Worm (Caenorhabditis elegans) whole organism, L4 larva: ENCODE measurements around the gene rps-30.
A peak's percentile ranks its signal among the peaks of the same experiment; 100 is the strongest.

ENCODE experiments used
- D1046.2 ChIP-seq: fragments of 200-800 bp; sonication (Bioruptor generic); IDR thresholded peaks from 2 replicates; pipeline ENCODE4 v1.3.6; 2022; ENCODE audit warnings: missing genetic modification characterization, missing compliant biosample characterization
- F10B5.3 ChIP-seq: sonication (generic microtip); optimal IDR thresholded peaks from 2 replicates; lab custom pipeline; 2016; ENCODE audit warnings: mild to moderate bottlenecking, missing genetic modification characterization, missing compliant biosample characterization
- F26F4.8 ChIP-seq: fragments of 200-800 bp; sonication (Bioruptor generic); conservative IDR thresholded peaks from 2 replicates; pipeline ENCODE4 v1.3.6; 2022; ENCODE audit warnings: missing genetic modification characterization, missing compliant biosample characterization
- F37D6.2 ChIP-seq: sonication (generic microtip); optimal IDR thresholded peaks from 2 replicates; lab custom pipeline; 2016; ENCODE audit warnings: mild to moderate bottlenecking, missing genetic modification characterization, missing compliant biosample characterization
- F49E8.2 ChIP-seq: sonication (generic microtip); optimal IDR thresholded peaks from 2 replicates; lab custom pipeline; 2016; ENCODE audit warnings: missing compliant biosample characterization, mild to moderate bottlenecking, missing genetic modification characterization, borderline replicate concordance
- R02D3.7 ChIP-seq: fragments of 150-350 bp; sonication (generic microtip); optimal IDR thresholded peaks from 3 replicates; lab custom pipeline; 2014; ENCODE audit warnings: missing biosample characterization, missing genetic modification characterization
- Y105C5A.15 ChIP-seq: fragments of 200-800 bp; sonication (Bioruptor generic); IDR thresholded peaks from 2 replicates; pipeline ENCODE4 v1.3.6; 2022; ENCODE audit warnings: missing genetic modification characterization, missing compliant biosample characterization
- Y75B8A.6 ChIP-seq: fragments of 200-800 bp; sonication (Bioruptor generic); IDR thresholded peaks from 2 replicates; pipeline ENCODE4 v1.3.6; 2022; ENCODE audit warnings: missing genetic modification reagents, missing genetic modification characterization, missing compliant biosample characterization
- aha-1 ChIP-seq: fragments of 150-350 bp; peaks from one replicate; lab custom pipeline; 2014; ENCODE audit warnings: missing biosample characterization, missing genetic modification characterization
- ama-1 ChIP-seq: fragments of 150-350 bp; optimal IDR thresholded peaks from 2 replicates; lab custom pipeline; 2014; ENCODE audit warnings: inconsistent platforms, mixed read lengths
- arid-1 ChIP-seq: fragments of 200-800 bp; sonication (Bioruptor generic); conservative IDR thresholded peaks from 2 replicates; pipeline ENCODE4 v1.3.6; 2022; ENCODE audit warnings: missing genetic modification reagents, missing genetic modification characterization, missing compliant biosample characterization
- ceh-20 ChIP-seq: fragments of 200-800 bp; sonication (Bioruptor generic); IDR thresholded peaks from 2 replicates; pipeline ENCODE4 v1.3.6; 2022; ENCODE audit warnings: missing genetic modification reagents, missing genetic modification characterization, missing compliant biosample characterization
- ceh-28 ChIP-seq: fragments of 150-350 bp; optimal IDR thresholded peaks from 2 replicates; lab custom pipeline; 2014; ENCODE audit warnings: missing biosample characterization, missing genetic modification reagents, missing genetic modification characterization
- ceh-32 ChIP-seq: sonication (generic microtip); optimal IDR thresholded peaks from 2 replicates; lab custom pipeline; 2016; ENCODE audit warnings: mild to moderate bottlenecking, missing genetic modification characterization, missing compliant biosample characterization; ENCODE audit not compliant: poor library complexity
- ceh-44 ChIP-seq: fragments of 200-800 bp; sonication (Bioruptor generic); IDR thresholded peaks from 2 replicates; pipeline ENCODE4 v1.3.6; 2022; ENCODE audit warnings: missing genetic modification reagents, missing genetic modification characterization, missing compliant biosample characterization
- cey-2 ChIP-seq: sonication (generic microtip); optimal IDR thresholded peaks from 3 replicates; lab custom pipeline; 2017; ENCODE audit warnings: missing genetic modification characterization, mild to moderate bottlenecking, missing compliant biosample characterization, antibody characterized with exemption, borderline replicate concordance; ENCODE audit not compliant: insufficient read depth
- daf-8 ChIP-seq: fragments of 200-800 bp; sonication (Bioruptor generic); IDR thresholded peaks from 2 replicates; pipeline ENCODE4 v1.3.6; 2022; ENCODE audit warnings: missing genetic modification characterization, missing compliant biosample characterization
- dmd-8 ChIP-seq: fragments of 200-800 bp; sonication (Bioruptor generic); IDR thresholded peaks from 2 replicates; pipeline ENCODE4 v1.3.6; 2022; ENCODE audit warnings: missing genetic modification characterization, missing compliant biosample characterization
- duxl-1 ChIP-seq: sonication (generic microtip); optimal IDR thresholded peaks from 2 replicates; lab custom pipeline; 2016; ENCODE audit warnings: mild to moderate bottlenecking, missing genetic modification characterization, moderate library complexity, missing compliant biosample characterization; ENCODE audit not compliant: poor library complexity
- hif-1 ChIP-seq, 2 experiments: sonication (generic microtip); optimal IDR thresholded peaks; 2 replicates each; lab custom pipeline; 2016 to 2017; ENCODE audit warnings: missing compliant biosample characterization in 2 of 2, missing genetic modification characterization in 2 of 2, missing genetic modification reagents in 2 of 2, missing genotype in 2 of 2, mild to moderate bottlenecking in 1 of 2
- lin-38 ChIP-seq: fragments of 200-800 bp; sonication (Bioruptor generic); IDR thresholded peaks from 2 replicates; pipeline ENCODE4 v1.3.6; 2022; ENCODE audit warnings: missing genetic modification reagents, missing genetic modification characterization, missing compliant biosample characterization
- lsy-2 ChIP-seq, 2 experiments: fragments of 150-350 bp in 1 of 2; sonication (generic microtip) in 1 of 2; optimal IDR thresholded peaks; 2 replicates each; lab custom pipeline; 2014 to 2017; ENCODE audit warnings: missing biosample characterization in 2 of 2, missing genetic modification characterization in 2 of 2
- madf-9 ChIP-seq: fragments of 200-800 bp; sonication (Bioruptor generic); conservative IDR thresholded peaks from 2 replicates; pipeline ENCODE4 v1.3.6; 2022; ENCODE audit warnings: missing genetic modification reagents, missing genetic modification characterization, missing compliant biosample characterization
- mdt-29 ChIP-seq: fragments of 200-800 bp; sonication (Bioruptor generic); IDR thresholded peaks from 2 replicates; pipeline ENCODE4 v1.3.6; 2022; ENCODE audit warnings: missing genetic modification reagents, missing genetic modification characterization, missing compliant biosample characterization
- mes-2 ChIP-seq: sonication (generic microtip); optimal IDR thresholded peaks from 2 replicates; lab custom pipeline; 2016; ENCODE audit warnings: missing genotype, mild to moderate bottlenecking, missing genetic modification characterization, missing compliant biosample characterization; ENCODE audit not compliant: poor library complexity, severe bottlenecking
- mxl-3 ChIP-seq: fragments of 200-800 bp; sonication (Bioruptor generic); optimal IDR thresholded peaks from 2 replicates; lab custom pipeline; 2018; ENCODE audit warnings: mild to moderate bottlenecking, missing genetic modification characterization, missing compliant biosample characterization
- nhr-11 ChIP-seq: fragments of 150-350 bp; optimal IDR thresholded peaks from 2 replicates; lab custom pipeline; 2014; ENCODE audit warnings: missing biosample characterization, missing genetic modification characterization
- nhr-28 ChIP-seq: fragments of 150-350 bp; optimal IDR thresholded peaks from 2 replicates; lab custom pipeline; 2014; ENCODE audit warnings: missing biosample characterization, missing genetic modification characterization
- nhr-48 ChIP-seq: sonication (generic microtip); optimal IDR thresholded peaks from 2 replicates; lab custom pipeline; 2016; ENCODE audit warnings: mild to moderate bottlenecking, missing genetic modification characterization, missing compliant biosample characterization
- nhr-77 ChIP-seq: fragments of 150-350 bp; optimal IDR thresholded peaks from 2 replicates; lab custom pipeline; 2014; ENCODE audit warnings: missing biosample characterization, missing genetic modification characterization
- pha-4 ChIP-seq, 2 experiments: fragments of 150-350 bp in 1 of 2; fragments of 200-800 bp in 1 of 2; sonication (Bioruptor generic) in 1 of 2; IDR thresholded peaks in 1 of 2; optimal IDR thresholded peaks in 1 of 2; 2 replicates each; pipeline versions ENCODE4 v1.3.6 to Lab custom; 2014 to 2022; ENCODE audit warnings: missing genetic modification characterization in 2 of 2, missing genetic modification reagents in 2 of 2, missing biosample characterization in 1 of 2, missing compliant biosample characterization in 1 of 2
- saeg-2 ChIP-seq: fragments of 200-800 bp; sonication (Bioruptor generic); IDR thresholded peaks from 2 replicates; pipeline ENCODE4 v1.3.6; 2022; ENCODE audit warnings: missing genetic modification reagents, missing genetic modification characterization, missing compliant biosample characterization
- snpc-1.2 ChIP-seq: fragments of 200-800 bp; sonication (Bioruptor generic); IDR thresholded peaks from 2 replicates; pipeline ENCODE4 v1.3.6; 2022; ENCODE audit warnings: missing genetic modification reagents, missing genetic modification characterization, missing compliant biosample characterization
- tag-97 ChIP-seq: fragments of 200-800 bp; sonication (Bioruptor generic); IDR thresholded peaks from 2 replicates; pipeline ENCODE4 v1.3.6; 2022; ENCODE audit warnings: missing genetic modification characterization, missing compliant biosample characterization
- unc-130 ChIP-seq: sonication (generic microtip); optimal IDR thresholded peaks from 2 replicates; lab custom pipeline; 2016; ENCODE audit warnings: missing genetic modification reagents, missing genetic modification characterization, missing compliant biosample characterization
- vab-7 ChIP-seq: fragments of 200-800 bp; sonication (Bioruptor generic); IDR thresholded peaks from 2 replicates; pipeline ENCODE4 v1.3.6; 2022; ENCODE audit warnings: missing genetic modification reagents, missing genetic modification characterization, missing compliant biosample characterization
- zfp-2 ChIP-seq: sonication (generic microtip); optimal IDR thresholded peaks from 2 replicates; lab custom pipeline; 2016; ENCODE audit warnings: mild to moderate bottlenecking, missing genetic modification characterization, missing compliant biosample characterization
- zfp-3 ChIP-seq: fragments of 200-800 bp; sonication (Bioruptor generic); conservative IDR thresholded peaks from 2 replicates; pipeline ENCODE4 v1.3.6; 2022; ENCODE audit warnings: missing genetic modification reagents, missing genetic modification characterization, missing compliant biosample characterization
- ztf-11 ChIP-seq: fragments of 150-350 bp; optimal IDR thresholded peaks from 2 replicates; lab custom pipeline; 2014; ENCODE audit warnings: missing biosample characterization, missing genetic modification characterization

Gene rps-30

ce11 chrV:7775226-7775625 is 1.2 kb upstream of the rps-30 start:
- TF ChIP-seq F49E8.2 (peak; percentile 13), nhr-48 (tag; lab: Kevin White, UChicago) (no peak), duxl-1 (tag; lab: Kevin White, UChicago) (peak; percentile 19)

ce11 chrV:7777098-7777497 is 720 bp downstream of the rps-30 start, which contains the start of gene C26F1.3:
Gene C26F1.3 (plus strand): TSS chrV:7777300.
- TF ChIP-seq zfp-3 (GFP tag; lab: Robert Waterston, UW) (no peak), cey-2 (tag; lab: Kevin White, UChicago) (no peak), dmd-8 (0 out of 2 replicates have a peak, but pooled peaks have one; percentile 27), mes-2 (tag; lab: Kevin White, UChicago) (peak; percentile 4), F37D6.2 (tag; lab: Kevin White, UChicago) (no peak), ztf-11 (tag; lab: Kevin White, UChicago) (no peak), ama-1 (lab: Kevin White, UChicago) (peak; percentile 60), arid-1 (0 out of 2 replicates have a peak, but pooled peaks have one; percentile 29), tag-97 (GFP tag; lab: Robert Waterston, UW) (no peak), Y105C5A.15 (peak; percentile 35; the same call in 1 of the 2 replicates), ceh-32 (no peak), saeg-2 (no peak), vab-7 (GFP tag; lab: Robert Waterston, UW) (no peak), zfp-2 (no peak), lin-38 (GFP tag; lab: Robert Waterston, UW) (peak; percentile 29; the same call in 1 of the 2 replicates), F26F4.8 (GFP tag; lab: Robert Waterston, UW) (no peak), snpc-1.2 (GFP tag; lab: Robert Waterston, UW) (peak; percentile 12; the same call in 1 of the 2 replicates), Y75B8A.6 (GFP tag; lab: Robert Waterston, UW) (0 out of 2 replicates have a peak, but pooled peaks have one; percentile 42), mdt-29 (GFP tag; lab: Robert Waterston, UW) (0 out of 2 replicates have a peak, but pooled peaks have one; percentile 16), mxl-3 (GFP tag; lab: Kevin White, UChicago) (no peak)

- TF ChIP-seq aha-1 (peak; percentile 57), nhr-77 (no peak), hif-1 (tag; optimal IDR thresholded peaks at IDR 0.05; lab: Kevin White, UChicago) (no peak), D1046.2 (GFP tag; lab: Robert Waterston, UW) (no peak), F37D6.2 (tag; lab: Kevin White, UChicago) (no peak), ceh-44 (GFP tag; lab: Robert Waterston, UW) (no peak), F49E8.2 (peak; percentile 39), pha-4 (GFP tag; IDR thresholded peaks at IDR 0.05; lab: Robert Waterston, UW) (0 out of 2 replicates have a peak, but pooled peaks have one; percentile 12), pha-4 (tag; optimal IDR thresholded peaks at IDR 0.05; lab: Kevin White, UChicago) (no peak), cey-2 (tag; lab: Kevin White, UChicago) (no peak), ceh-32 (no peak), ceh-20 (GFP tag; lab: Robert Waterston, UW) (no peak), nhr-28 (tag; lab: Kevin White, UChicago) (peak; percentile 37), lin-38 (GFP tag; lab: Robert Waterston, UW) (peak; percentile 48; the same call in 1 of the 2 replicates)
Measured at ce11 chrV:7778999-7779398, 2.6 kb downstream of the rps-30 start.

- TF ChIP-seq nhr-11 (tag; lab: Kevin White, UChicago) (no peak), ceh-28 (tag; lab: Kevin White, UChicago) (no peak), unc-130 (GFP tag; lab: Kevin White, UChicago) (no peak), F10B5.3 (tag; lab: Kevin White, UChicago) (no peak), R02D3.7 (tag; lab: Kevin White, UChicago) (no peak), ceh-20 (GFP tag; lab: Robert Waterston, UW) (no peak), Y75B8A.6 (GFP tag; lab: Robert Waterston, UW) (no peak), daf-8 (no peak), lsy-2 (tag; optimal IDR thresholded peaks at IDR 0.05; lab: Kevin White, UChicago) (no peak), madf-9 (GFP tag; lab: Robert Waterston, UW) (no peak), lin-38 (GFP tag; lab: Robert Waterston, UW) (no peak), Y105C5A.15 (no peak)
- TF ChIP-seq, all 104 proteins: peak for 0
Measured at ce11 chrV:7781511-7781910, 5.1 kb downstream of the rps-30 start, which contains the start of gene cyp-32A1. Gene cyp-32A1 (plus strand): TSS chrV:7781811.
